Worm (Caenorhabditis elegans) whole organism, L4/young adult: ENCODE measurements around the gene gcst-1.
"Not testable (repeated sequence)": the region's sequence is repeated elsewhere in the genome, so short reads cannot be mapped to it uniquely, and the experiment has no call there.

Experiments used
- W03F9.2 ChIP-seq: fragments of 150-350 bp; optimal IDR thresholded peaks from 2 replicates; lab custom pipeline; 2014; ENCODE audit warnings: missing biosample characterization, missing genetic modification characterization
- dao-5 ChIP-seq: sonication (generic microtip); optimal IDR thresholded peaks from 2 replicates; lab custom pipeline; 2016; ENCODE audit warnings: missing genotype, missing genetic modification characterization, moderate library complexity, missing compliant biosample characterization
- him-1 ChIP-seq: sonication (generic microtip); optimal IDR thresholded peaks from 2 replicates; lab custom pipeline; 2016; ENCODE audit warnings: missing genotype, missing genetic modification reagents, missing genetic modification characterization, missing compliant biosample characterization

gcst-1 gene

DNA sequence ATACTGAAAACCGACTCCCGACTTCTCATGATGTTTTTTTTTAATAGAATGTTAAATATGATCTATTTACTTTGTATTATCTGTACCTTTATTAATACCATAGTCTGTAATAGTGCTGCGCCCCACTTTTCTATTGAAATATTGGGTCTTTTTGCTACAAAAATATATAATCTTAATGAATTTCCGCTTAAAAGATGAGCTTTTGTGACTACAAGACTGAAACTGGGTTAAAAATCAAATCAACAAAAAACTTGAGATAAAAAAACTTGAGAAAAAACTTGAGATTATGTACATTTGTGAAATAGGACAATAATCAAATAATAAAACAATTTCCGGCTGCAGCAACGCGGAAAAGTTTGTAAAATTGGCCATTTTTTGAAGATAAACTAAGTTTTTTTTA is 18.1 kb downstream of the gcst-1 start, which contains the start of gene K09H11.15:
Gene K09H11.15 (minus strand): TSS at position 101 of the 400 bp plus-strand sequence.
- TF ChIP-seq dao-5 (tag; lab: Kevin White, UChicago): no peak
- TF ChIP-seq him-1: no peak
- TF ChIP-seq W03F9.2 (tag; lab: Kevin White, UChicago): no peak

DNA sequence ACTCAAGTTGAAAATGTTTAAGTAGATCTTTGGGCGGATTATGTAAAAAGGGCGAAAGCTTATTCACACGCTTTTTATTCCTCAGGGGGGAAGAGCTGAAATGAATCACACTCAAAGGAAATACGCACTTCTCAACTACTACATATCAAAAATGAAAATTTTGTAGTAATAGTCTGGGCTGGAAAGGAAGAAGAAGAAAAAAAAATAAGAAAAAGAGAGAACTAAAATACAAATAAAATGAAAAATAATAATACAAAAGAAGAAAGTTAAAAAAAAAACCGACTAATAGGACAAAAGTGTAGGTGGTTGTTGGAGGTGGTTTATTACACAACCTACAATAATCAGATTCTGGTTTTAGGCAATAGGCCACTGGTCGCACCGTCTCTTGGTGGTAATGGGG is 23.3 kb downstream of the gcst-1 start, which contains the start of gene K09H11.6:
Gene K09H11.6 (minus strand): TSS at position 101 of the 400 bp plus-strand sequence.
- TF ChIP-seq dao-5 (tag; lab: Kevin White, UChicago): no peak
- no peak for TF ChIP-seq W03F9.2 (tag; lab: Kevin White, UChicago)
- no peak for TF ChIP-seq him-1

DNA sequence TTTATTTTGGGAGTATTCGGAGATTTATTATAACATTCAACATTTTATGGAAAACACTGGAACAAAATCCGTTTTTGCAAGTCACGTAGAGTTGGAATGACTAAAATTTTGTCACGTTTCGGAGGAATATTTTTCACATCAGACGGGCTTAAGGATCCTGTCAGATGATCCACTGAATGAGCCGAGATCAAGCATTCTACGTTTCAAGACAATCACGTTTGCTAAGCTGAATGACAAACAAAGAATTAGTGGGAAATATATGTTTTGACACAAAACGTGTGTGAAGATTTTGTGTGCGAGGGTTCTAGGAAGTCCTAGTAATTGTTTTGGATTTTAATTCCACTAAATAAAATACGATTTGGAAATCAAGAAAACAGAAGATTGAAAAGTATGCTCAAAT is 26.7 kb downstream of the gcst-1 start:
- TF ChIP-seq W03F9.2 (tag; lab: Kevin White, UChicago) (no peak), dao-5 (tag; lab: Kevin White, UChicago) (no peak), him-1 (no peak)

DNA sequence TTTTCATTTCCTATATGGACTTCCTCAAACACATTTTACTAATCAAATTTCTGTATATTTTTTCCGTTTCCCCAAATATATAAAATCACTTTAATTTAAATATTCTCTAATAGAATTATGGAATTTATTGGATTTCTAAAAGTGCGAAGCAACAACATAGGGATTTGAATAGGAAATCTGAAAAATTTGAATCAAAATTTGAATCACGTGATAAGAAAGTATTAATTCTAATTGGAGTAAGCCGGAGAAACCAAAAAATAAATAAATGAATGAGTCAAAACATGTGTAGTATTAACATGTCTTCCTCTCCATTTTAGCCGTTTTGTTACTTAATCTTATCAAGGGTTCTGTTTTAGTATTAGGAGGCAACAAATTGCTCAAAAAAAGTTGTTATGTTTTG is 28.5 kb downstream of the gcst-1 start:
- TF ChIP-seq him-1 (no peak), W03F9.2 (tag; lab: Kevin White, UChicago) (no peak), dao-5 (tag; lab: Kevin White, UChicago) (no peak)

DNA sequence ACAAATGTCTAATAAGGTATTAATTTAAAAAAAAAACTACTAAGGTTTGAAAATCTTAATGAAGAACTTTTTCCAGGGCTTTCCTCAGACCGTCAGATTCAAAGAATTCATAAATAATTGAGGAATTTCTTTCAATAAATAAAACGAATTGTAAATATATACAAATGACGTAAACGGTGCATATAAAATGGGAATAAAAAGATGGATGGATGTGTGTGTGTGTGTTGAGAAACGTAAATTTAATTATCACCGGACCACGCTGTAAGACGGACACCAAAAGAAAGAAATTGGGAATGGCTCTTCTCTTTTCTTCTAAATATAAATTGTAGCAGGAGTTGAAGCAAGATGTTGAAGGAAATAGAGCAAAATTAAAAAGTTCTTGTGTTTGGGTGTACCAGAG is 33.5 kb downstream of the gcst-1 start:
- TF ChIP-seq dao-5 (tag; lab: Kevin White, UChicago) (no peak), him-1 (no peak), W03F9.2 (tag; lab: Kevin White, UChicago) (no peak)

DNA sequence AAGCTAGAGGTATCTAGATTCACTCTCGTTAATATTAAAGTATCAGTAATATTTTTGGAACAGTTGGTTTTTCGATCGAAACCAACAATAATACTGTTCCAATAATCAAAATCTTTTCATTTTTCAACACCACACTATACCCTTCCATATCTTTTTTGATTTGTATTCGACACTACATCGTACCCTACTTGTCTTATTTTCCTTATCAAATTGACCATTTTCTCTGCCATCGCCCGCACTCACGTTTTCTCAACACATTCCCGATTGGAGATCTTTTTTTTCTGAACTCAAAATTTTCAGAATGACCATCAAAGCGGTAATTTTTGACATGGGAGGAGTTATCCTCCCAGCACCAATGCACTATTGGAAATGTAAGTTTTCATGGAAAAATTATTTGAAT is 34.8 kb downstream of the gcst-1 start, which contains the start of gene acds-10:
Gene acds-10 (plus strand): TSS at position 301 of the 400 bp plus-strand sequence.
- no peak for TF ChIP-seq W03F9.2 (tag; lab: Kevin White, UChicago)
- TF ChIP-seq him-1: no peak
- TF ChIP-seq dao-5 (tag; lab: Kevin White, UChicago): no peak

DNA sequence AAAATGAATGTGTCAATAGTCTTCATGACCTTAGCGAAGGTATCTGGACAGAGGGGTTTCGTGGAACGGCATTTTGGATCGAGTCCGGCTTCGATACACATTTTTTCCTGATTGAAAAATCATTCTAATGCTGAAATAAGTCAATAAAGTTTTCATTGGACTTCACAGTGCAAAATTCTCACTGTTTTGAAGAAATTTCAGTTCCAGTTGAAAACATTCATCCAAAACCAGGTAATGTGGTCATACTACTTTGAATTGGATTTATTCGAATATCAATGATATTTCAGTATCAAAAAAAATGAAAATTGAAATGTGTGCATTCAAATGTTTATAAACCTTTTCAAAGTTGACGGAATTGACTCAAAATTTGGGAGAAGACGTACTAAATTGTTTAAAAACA is 40.7 kb downstream of the gcst-1 start, which contains the start of gene pgph-1:
Gene pgph-1 (minus strand): TSS at position 101 of the 400 bp plus-strand sequence.
- TF ChIP-seq W03F9.2 (tag; lab: Kevin White, UChicago) (no peak), dao-5 (tag; lab: Kevin White, UChicago) (no peak), him-1 (no peak)

DNA sequence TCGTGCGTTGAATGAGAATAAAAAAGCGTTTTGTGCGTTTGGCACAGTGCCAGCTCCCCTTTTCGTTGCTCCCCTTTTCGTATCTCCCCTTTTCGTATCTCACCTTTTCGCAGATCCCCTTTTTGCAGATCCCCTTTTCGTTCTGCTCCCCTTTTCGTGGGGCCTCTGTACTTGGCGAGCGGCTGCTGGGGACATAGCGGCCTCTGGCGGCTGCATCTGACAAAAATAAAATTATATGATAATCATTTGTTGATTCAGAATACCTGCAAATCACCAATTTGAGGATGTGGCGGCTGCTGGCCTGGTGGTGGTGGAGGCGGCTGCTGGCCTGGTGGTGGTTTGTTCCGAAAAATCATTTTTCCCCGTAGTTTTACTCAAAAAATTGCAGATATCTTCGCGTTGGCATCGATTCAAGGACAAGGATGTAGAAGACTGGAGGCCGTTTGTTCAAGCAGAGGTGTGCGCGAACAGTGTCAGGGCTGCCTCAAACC is 42.5 kb downstream of the gcst-1 start, which contains the start of gene K09H11.11:
Gene K09H11.11 (minus strand): TSS at position 51 of the 491 bp plus-strand sequence.
- TF ChIP-seq him-1; W03F9.2 (tag; lab: Kevin White, UChicago); dao-5 (tag; lab: Kevin White, UChicago): not testable (repeated sequence)

DNA sequence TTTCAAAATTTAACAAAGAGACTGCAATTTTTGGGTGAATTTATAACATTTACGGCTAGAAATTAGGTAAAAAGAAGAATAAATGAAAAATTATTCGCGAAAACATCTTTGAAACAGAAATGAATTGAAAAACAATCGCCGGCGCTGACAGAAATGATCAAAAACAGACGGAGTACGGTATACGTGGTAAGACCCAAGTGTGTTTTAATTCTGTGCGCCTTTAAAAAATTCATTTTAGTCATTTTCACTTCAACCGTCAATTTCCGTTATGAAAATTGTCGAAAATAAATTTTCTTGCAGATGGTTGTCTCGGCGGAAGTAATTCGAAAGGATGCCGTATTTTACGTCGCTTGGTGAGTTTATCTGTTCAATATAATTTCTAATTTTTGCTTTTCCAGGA is 43.5 kb downstream of the gcst-1 start, which contains the start of gene C53A3.3:
Gene C53A3.3 (plus strand): TSS at position 301 of the 400 bp plus-strand sequence.
- TF ChIP-seq W03F9.2 (tag; lab: Kevin White, UChicago): no peak
- no peak for TF ChIP-seq him-1
- no peak for TF ChIP-seq dao-5 (tag; lab: Kevin White, UChicago)

DNA sequence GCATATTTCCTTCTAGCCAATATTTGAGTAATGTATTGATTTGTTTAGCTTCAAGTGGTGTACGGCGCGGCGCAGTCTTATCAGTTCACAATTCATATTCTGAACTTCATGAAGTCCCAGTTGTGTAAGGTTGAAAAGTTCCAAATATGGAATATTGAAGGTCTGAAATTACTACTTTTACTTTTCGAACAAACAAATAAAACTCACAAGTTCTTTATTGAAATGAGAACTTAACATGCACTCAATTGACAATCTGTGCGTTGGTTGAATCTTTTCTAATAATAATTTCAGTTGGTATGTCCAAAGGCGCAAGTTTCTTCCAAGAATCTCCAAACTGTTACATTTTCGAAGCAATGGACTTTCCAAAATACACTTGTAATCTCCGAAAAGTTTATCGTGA is 46.1 kb downstream of the gcst-1 start, which contains the start of gene C53A3.4:
Gene C53A3.4 (minus strand): TSS at position 101 of the 400 bp plus-strand sequence.
- no peak for TF ChIP-seq dao-5 (tag; lab: Kevin White, UChicago)
- no peak for TF ChIP-seq him-1
- no peak for TF ChIP-seq W03F9.2 (tag; lab: Kevin White, UChicago)

DNA sequence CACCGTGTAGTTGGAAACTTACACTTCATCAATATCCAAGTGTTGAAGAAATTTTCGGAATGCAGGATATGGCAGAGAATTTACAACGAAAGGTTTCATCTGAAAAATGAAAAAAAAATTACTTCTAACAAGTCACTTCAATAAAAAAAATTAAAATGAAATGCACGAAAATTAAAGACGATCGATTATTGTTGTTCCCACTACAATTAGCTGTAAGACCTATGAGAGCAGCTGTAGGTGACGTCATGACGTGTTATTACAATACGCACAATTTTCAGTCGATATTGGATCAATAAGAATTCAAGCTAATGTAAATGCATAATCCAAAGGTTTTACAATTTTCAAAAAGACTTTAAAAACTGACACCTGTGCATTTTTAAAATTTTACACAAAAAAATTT is 47.4 kb downstream of the gcst-1 start, which contains the start of gene C53A3.1:
Gene C53A3.1 (minus strand): TSS at position 101 of the 400 bp plus-strand sequence.
- no peak for TF ChIP-seq dao-5 (tag; lab: Kevin White, UChicago)

DNA sequence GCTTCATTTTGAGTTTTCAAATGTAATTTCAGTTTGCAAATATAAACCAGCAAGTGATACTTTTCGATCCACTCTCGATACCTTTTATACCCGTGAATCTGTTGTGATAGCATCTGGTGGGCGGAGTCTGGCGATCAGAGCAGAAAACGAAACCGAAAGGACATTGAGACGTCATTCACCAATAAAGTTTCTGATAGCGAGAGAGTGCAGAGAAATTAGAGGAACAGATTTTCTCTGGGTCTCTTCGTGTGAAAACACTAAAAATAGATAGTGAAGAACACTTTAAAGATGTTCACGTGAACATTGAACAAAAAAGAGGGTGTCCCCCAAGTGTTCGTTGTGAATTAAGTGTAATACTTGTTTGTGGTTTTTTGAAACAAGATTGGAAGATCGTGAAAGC is 51.1 kb downstream of the gcst-1 start, which contains the start of gene pgph-3:
Gene pgph-3 (minus strand): TSS at position 60 of the 400 bp plus-strand sequence.
- TF ChIP-seq dao-5 (tag; lab: Kevin White, UChicago) (no peak), him-1 (no peak), W03F9.2 (tag; lab: Kevin White, UChicago) (peak; percentile 25)
